Worm (Caenorhabditis elegans) whole organism, L1 larva: Measurements from ENCODE around the gene npp-1.
A peak's percentile ranks its signal among the peaks of the same experiment; 100 is the strongest.
"Not testable (repeated sequence)": the region's sequence is repeated elsewhere in the genome, so short reads cannot be mapped to it uniquely, and the experiment has no call there.

ENCODE experiments used
- C16A3.4 ChIP-seq: fragments of 150-350 bp; optimal IDR thresholded peaks from 2 replicates; lab custom pipeline; 2014; ENCODE audit warnings: missing biosample characterization, missing genetic modification characterization
- F16B12.6 ChIP-seq: fragments of 150-350 bp; optimal IDR thresholded peaks from 2 replicates; lab custom pipeline; 2014; ENCODE audit warnings: missing biosample characterization, missing genetic modification characterization
- Y116A8C.19 ChIP-seq: sonication (generic microtip); optimal IDR thresholded peaks from 2 replicates; lab custom pipeline; 2016; ENCODE audit warnings: missing compliant biosample characterization, missing genetic modification characterization, borderline replicate concordance
- aha-1 ChIP-seq: fragments of 150-350 bp; optimal IDR thresholded peaks from 2 replicates; lab custom pipeline; 2014; ENCODE audit warnings: missing biosample characterization, missing genetic modification characterization
- ama-1 ChIP-seq: fragments of 150-350 bp; optimal IDR thresholded peaks from 2 replicates; lab custom pipeline; 2014
- blmp-1 ChIP-seq: fragments of 150-350 bp; optimal IDR thresholded peaks from 2 replicates; lab custom pipeline; 2014; ENCODE audit warnings: missing biosample characterization, missing genetic modification characterization
- ceh-8 ChIP-seq: fragments of 200-800 bp; sonication (Bioruptor generic); optimal IDR thresholded peaks from 2 replicates; lab custom pipeline; 2018; ENCODE audit warnings: mild to moderate bottlenecking, missing genetic modification characterization, moderate library complexity, missing compliant biosample characterization
- ceh-88 ChIP-seq: fragments of 200-800 bp; sonication (Bioruptor generic); IDR thresholded peaks from 2 replicates; pipeline ENCODE4 v1.3.6; 2022; ENCODE audit warnings: missing genetic modification characterization, missing compliant biosample characterization
- ces-1 ChIP-seq: fragments of 150-350 bp; optimal IDR thresholded peaks from 2 replicates; lab custom pipeline; 2014; ENCODE audit warnings: missing biosample characterization, missing genetic modification reagents, missing genetic modification characterization
- dpl-1 ChIP-seq, 3 experiments: fragments of 150-350 bp in 2 of 3; sonication (generic microtip) in 1 of 3; optimal IDR thresholded peaks; 2 replicates each; lab custom pipeline; 2014 to 2017; ENCODE audit warnings: missing biosample characterization in 3 of 3, missing genetic modification characterization in 3 of 3, missing genetic modification reagents in 3 of 3
- dsc-1 ChIP-seq: sonication (generic microtip); optimal IDR thresholded peaks from 2 replicates; lab custom pipeline; 2016; ENCODE audit warnings: mild to moderate bottlenecking, missing genetic modification characterization, missing compliant biosample characterization
- efl-1 ChIP-seq, 4 experiments: fragments of 150-350 bp; optimal IDR thresholded peaks in 3 of 4; peaks in 1 of 4; 1 replicate in 1 of 4; 2 replicates in 3 of 4; lab custom pipeline; 2014; ENCODE audit warnings: missing biosample characterization in 2 of 4, missing genetic modification characterization in 2 of 4, missing genetic modification reagents in 2 of 4
- egl-27 ChIP-seq, 2 experiments: fragments of 150-350 bp in 1 of 2; sonication (generic microtip); optimal IDR thresholded peaks; 3 replicates each; lab custom pipeline; 2017 to 2018; ENCODE audit warnings: missing biosample characterization in 2 of 2, missing genetic modification characterization in 2 of 2, missing genetic modification reagents in 2 of 2
- fkh-10 ChIP-seq: sonication (generic microtip); optimal IDR thresholded peaks from 2 replicates; lab custom pipeline; 2017; ENCODE audit warnings: missing biosample characterization, missing genetic modification reagents, missing genetic modification characterization
- fkh-4 ChIP-seq: sonication (generic microtip); optimal IDR thresholded peaks from 2 replicates; lab custom pipeline; 2016; ENCODE audit warnings: missing compliant biosample characterization, missing genetic modification characterization, borderline replicate concordance
- fkh-8 ChIP-seq: sonication (generic microtip); optimal IDR thresholded peaks from 2 replicates; lab custom pipeline; 2016; ENCODE audit warnings: mild to moderate bottlenecking, missing genetic modification characterization, missing compliant biosample characterization
- hlh-4 ChIP-seq: sonication (generic microtip); optimal IDR thresholded peaks from 2 replicates; lab custom pipeline; 2016; ENCODE audit warnings: mild to moderate bottlenecking, missing genetic modification characterization, missing compliant biosample characterization
- irx-1 ChIP-seq: sonication (generic microtip); optimal IDR thresholded peaks from 2 replicates; lab custom pipeline; 2016; ENCODE audit warnings: missing genetic modification characterization, missing compliant biosample characterization
- isw-1 ChIP-seq: fragments of 200-800 bp; sonication (Bioruptor generic); IDR thresholded peaks from 2 replicates; pipeline ENCODE4 v1.3.6; 2022; ENCODE audit warnings: missing genetic modification characterization, missing compliant biosample characterization
- jun-1 ChIP-seq: fragments of 150-350 bp; optimal IDR thresholded peaks from 2 replicates; lab custom pipeline; 2014; ENCODE audit warnings: missing biosample characterization, missing genetic modification reagents, missing genetic modification characterization
- lin-13 ChIP-seq: fragments of 150-350 bp; optimal IDR thresholded peaks from 2 replicates; lab custom pipeline; 2014; ENCODE audit warnings: missing biosample characterization, missing genetic modification reagents, missing genetic modification characterization
- lin-14 ChIP-seq: fragments of 200-800 bp; sonication (Bioruptor generic); optimal IDR thresholded peaks from 2 replicates; lab custom pipeline; 2018; ENCODE audit warnings: mild to moderate bottlenecking, missing genetic modification characterization, moderate library complexity, missing compliant biosample characterization
- lin-15B ChIP-seq: fragments of 150-350 bp; sonication (generic microtip); optimal IDR thresholded peaks from 3 replicates; lab custom pipeline; 2014; ENCODE audit warnings: missing biosample characterization, missing genetic modification characterization
- lin-35 ChIP-seq, 2 experiments: fragments of 150-350 bp; optimal IDR thresholded peaks; 2 replicates each; lab custom pipeline; 2014; ENCODE audit warnings: missing biosample characterization in 2 of 2, missing genetic modification characterization in 2 of 2, missing genetic modification reagents in 2 of 2
- lin-39 ChIP-seq: fragments of 150-350 bp; optimal IDR thresholded peaks from 2 replicates; lab custom pipeline; 2014; ENCODE audit warnings: missing biosample characterization, missing genetic modification reagents, missing genetic modification characterization
- mab-9 ChIP-seq: fragments of 200-800 bp; sonication (Bioruptor generic); IDR thresholded peaks from 2 replicates; pipeline ENCODE4 v1.3.6; 2022; ENCODE audit warnings: missing genetic modification reagents, missing genetic modification characterization, missing compliant biosample characterization
- mef-2 ChIP-seq: fragments of 150-350 bp; optimal IDR thresholded peaks from 2 replicates; lab custom pipeline; 2014; ENCODE audit warnings: missing biosample characterization, missing genetic modification characterization
- nhr-11 ChIP-seq: fragments of 150-350 bp; optimal IDR thresholded peaks from 2 replicates; lab custom pipeline; 2014; ENCODE audit warnings: missing biosample characterization, missing genetic modification characterization
- nhr-12 ChIP-seq: sonication (generic microtip); optimal IDR thresholded peaks from 2 replicates; lab custom pipeline; 2017; ENCODE audit warnings: missing biosample characterization, missing genetic modification characterization
- nhr-19 ChIP-seq: fragments of 200-800 bp; sonication (Bioruptor generic); conservative IDR thresholded peaks from 2 replicates; pipeline ENCODE4 v1.3.6; 2022; ENCODE audit warnings: missing genetic modification characterization, missing compliant biosample characterization
- nhr-20 ChIP-seq: sonication (generic microtip); optimal IDR thresholded peaks from 2 replicates; lab custom pipeline; 2016; ENCODE audit warnings: mild to moderate bottlenecking, missing genetic modification characterization, missing compliant biosample characterization
- nhr-77 ChIP-seq: fragments of 150-350 bp; optimal IDR thresholded peaks from 2 replicates; lab custom pipeline; 2014; ENCODE audit warnings: missing biosample characterization, missing genetic modification characterization
- nhr-84 ChIP-seq: sonication (generic microtip); optimal IDR thresholded peaks from 2 replicates; lab custom pipeline; 2017; ENCODE audit warnings: missing biosample characterization, missing genetic modification characterization
- nhr-90 ChIP-seq: sonication (generic microtip); optimal IDR thresholded peaks from 2 replicates; lab custom pipeline; 2016; ENCODE audit warnings: mild to moderate bottlenecking, missing genetic modification characterization, missing compliant biosample characterization; ENCODE audit not compliant: poor library complexity
- pag-3 ChIP-seq: sonication (generic microtip); optimal IDR thresholded peaks from 2 replicates; lab custom pipeline; 2017; ENCODE audit warnings: missing genetic modification characterization, mild to moderate bottlenecking, missing compliant biosample characterization, antibody characterized with exemption, borderline replicate concordance; ENCODE audit not compliant: insufficient read depth
- pax-3 ChIP-seq: fragments of 200-800 bp; sonication (Bioruptor generic); optimal IDR thresholded peaks from 2 replicates; lab custom pipeline; 2018; ENCODE audit warnings: mild to moderate bottlenecking, missing genetic modification characterization, moderate library complexity, missing compliant biosample characterization
- snu-23 ChIP-seq: sonication (generic microtip); optimal IDR thresholded peaks from 2 replicates; lab custom pipeline; 2016; ENCODE audit warnings: missing genetic modification characterization, missing compliant biosample characterization
- sptf-1 ChIP-seq: fragments of 150-350 bp; optimal IDR thresholded peaks from 2 replicates; lab custom pipeline; 2014; ENCODE audit warnings: missing biosample characterization, missing genetic modification characterization
- swsn-7 ChIP-seq: sonication (generic microtip); optimal IDR thresholded peaks from 2 replicates; lab custom pipeline; 2016; ENCODE audit warnings: missing genetic modification characterization, missing compliant biosample characterization
- tbx-2 ChIP-seq: sonication (generic microtip); optimal IDR thresholded peaks from 2 replicates; lab custom pipeline; 2016; ENCODE audit warnings: missing genetic modification characterization, missing compliant biosample characterization
- tlp-1 ChIP-seq: fragments of 150-350 bp; optimal IDR thresholded peaks from 2 replicates; lab custom pipeline; 2014; ENCODE audit warnings: missing biosample characterization, missing genetic modification characterization
- unc-130 ChIP-seq: fragments of 150-350 bp; optimal IDR thresholded peaks from 2 replicates; lab custom pipeline; 2017; ENCODE audit warnings: missing biosample characterization, missing genetic modification characterization, inconsistent platforms
- unc-62 ChIP-seq: fragments of 150-350 bp; optimal IDR thresholded peaks from 2 replicates; lab custom pipeline; 2014; ENCODE audit warnings: missing biosample characterization, missing genetic modification reagents, missing genetic modification characterization
- unc-86 ChIP-seq: sonication (generic microtip); optimal IDR thresholded peaks from 2 replicates; lab custom pipeline; 2016; ENCODE audit warnings: missing genetic modification characterization, missing compliant biosample characterization
- vab-15 ChIP-seq: sonication (generic microtip); optimal IDR thresholded peaks from 2 replicates; lab custom pipeline; 2017; ENCODE audit warnings: missing genotype, mild to moderate bottlenecking, missing genetic modification characterization, missing compliant biosample characterization
- zag-1 ChIP-seq: fragments of 150-350 bp; optimal IDR thresholded peaks from 2 replicates; lab custom pipeline; 2014; ENCODE audit warnings: missing biosample characterization, missing genetic modification characterization
- ztf-11 ChIP-seq, 2 experiments: sonication (generic microtip); optimal IDR thresholded peaks; 2 replicates each; lab custom pipeline; 2016 to 2017; ENCODE audit warnings: missing genetic modification characterization in 2 of 2, missing biosample characterization in 1 of 2, missing compliant biosample characterization in 1 of 2

Gene npp-1

DNA sequence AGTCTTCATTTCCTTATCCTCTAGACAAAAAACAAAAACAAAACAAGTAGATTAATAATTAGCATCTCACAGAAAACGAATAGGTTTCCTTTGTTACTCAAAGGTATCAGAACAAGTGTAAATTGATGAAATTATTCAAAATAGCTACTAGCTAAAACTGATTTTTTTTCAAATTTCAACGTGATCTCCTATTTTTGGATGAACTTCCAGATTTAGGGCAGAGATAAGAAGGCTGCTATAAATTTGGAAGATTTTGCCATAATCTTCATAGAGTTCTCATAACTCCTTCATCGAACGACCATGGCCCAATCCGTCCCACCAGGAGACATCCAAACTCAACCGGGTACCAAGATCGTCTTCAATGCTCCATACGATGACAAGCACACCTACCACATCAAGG, 36.0 kb downstream of the npp-1 start, which contains the start of gene msp-77:
msp-77 (plus strand) TSS at position 301 of the 400 bp plus-strand sequence.
- TF ChIP-seq ceh-8 (GFP tag; lab: Kevin White, UChicago); swsn-7 (tag; lab: Kevin White, UChicago); dsc-1: not testable (repeated sequence)
- TF ChIP-seq, all 84 proteins: peak for 0; not testable (repeated sequence) for 84

DNA sequence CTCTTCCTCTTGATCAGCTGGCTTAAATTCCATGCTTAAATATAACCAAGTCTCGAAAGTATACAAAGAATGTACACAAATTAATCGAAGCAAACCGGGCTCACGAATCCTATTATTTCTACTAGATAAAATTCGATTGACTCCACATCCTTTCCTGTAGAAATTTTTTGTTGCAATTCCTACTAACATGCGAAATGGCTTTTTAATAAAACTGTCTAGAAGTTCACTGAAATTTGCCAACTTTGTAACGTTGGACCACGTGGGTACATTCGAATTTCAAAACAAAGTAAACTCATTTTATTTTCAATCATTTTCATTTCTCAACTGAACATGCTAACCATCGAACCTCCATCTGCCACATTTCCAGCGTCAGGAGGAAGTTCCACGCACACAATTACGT, 36.8 kb downstream of the npp-1 start, which contains the start of gene ssp-32:
ssp-32 (plus strand) TSS at position 301 of the 400 bp plus-strand sequence.
- TF ChIP-seq nhr-12, result no peak
- TF ChIP-seq mab-9 (GFP tag; lab: Robert Waterston, UW), result no peak
- TF ChIP-seq Y116A8C.19 (tag; lab: Kevin White, UChicago), result no peak
- TF ChIP-seq C16A3.4, result no peak
- no peak for TF ChIP-seq vab-15 (tag; lab: Kevin White, UChicago)
- no peak for TF ChIP-seq lin-35 (GFP tag; optimal IDR thresholded peaks at IDR 0.05; lab: Kevin White, UChicago)
- no peak for TF ChIP-seq fkh-10 (GFP tag; lab: Kevin White, UChicago)
- no peak for TF ChIP-seq hlh-4
- TF ChIP-seq F16B12.6, result no peak
- TF ChIP-seq blmp-1, result no peak
- no peak for TF ChIP-seq pax-3 (tag; lab: Kevin White, UChicago)
- no peak for TF ChIP-seq nhr-77 (tag; lab: Kevin White, UChicago)
- no peak for TF ChIP-seq tlp-1 (tag; lab: Kevin White, UChicago)
- TF ChIP-seq ces-1, result no peak

DNA sequence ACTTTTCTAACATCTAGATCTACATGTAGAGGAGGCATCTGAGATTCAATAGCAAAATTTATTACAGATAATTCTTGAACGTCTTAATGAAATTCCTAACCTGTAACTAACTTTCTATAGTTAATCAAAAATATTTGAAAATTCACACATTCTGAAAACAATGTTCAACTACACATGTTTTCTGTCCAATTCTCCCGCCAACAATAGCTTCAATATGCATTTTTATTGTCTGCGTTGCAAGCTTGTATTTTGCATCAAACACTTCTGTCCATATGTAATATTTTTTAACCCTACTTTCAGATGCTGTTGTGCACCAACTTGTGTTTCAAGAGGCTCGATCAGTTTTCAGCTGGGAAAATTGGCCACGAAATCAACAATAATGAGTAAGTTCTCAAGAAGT, 40.4 kb downstream of the npp-1 start, which contains the start of gene tbc-3:
tbc-3 (plus strand) TSS at position 301 of the 400 bp plus-strand sequence.
- TF ChIP-seq unc-86 (tag; lab: Kevin White, UChicago) (no peak), efl-1 (optimal IDR thresholded peaks at IDR 0.05; lab: Kevin White, UChicago) (no peak), efl-1 (GFP tag; optimal IDR thresholded peaks at IDR 0.05 in 1 of 2; lab: Kevin White, UChicago) (peak in 1 of 2 experiments; percentile 21), unc-130 (tag; lab: Kevin White, UChicago) (no peak), ama-1 (lab: Kevin White, UChicago) (no peak), zag-1 (tag; lab: Kevin White, UChicago) (no peak), ceh-88 (GFP tag; lab: Robert Waterston, UW) (no peak), nhr-20 (tag; lab: Kevin White, UChicago) (no peak)

DNA sequence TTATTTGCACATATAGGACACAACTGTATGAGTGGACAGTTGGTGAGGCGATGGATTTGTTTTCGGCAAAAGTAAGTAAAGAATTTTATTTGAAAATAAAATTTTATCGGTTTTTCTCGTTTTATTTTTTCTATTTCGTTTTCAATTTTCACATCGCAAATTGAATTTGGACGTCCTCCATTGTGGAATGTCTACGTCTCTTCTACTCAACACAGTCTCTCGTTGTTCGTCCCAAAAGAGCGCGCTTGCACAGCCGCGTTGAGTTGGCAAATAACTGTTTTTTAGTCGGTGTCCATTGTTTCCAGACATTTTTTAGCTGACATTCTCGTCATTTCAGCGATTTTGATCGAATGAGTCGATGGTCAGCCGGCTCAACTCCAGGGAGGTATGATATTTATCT, 40.9 kb downstream of the npp-1 start:
- TF ChIP-seq tbx-2 (tag; lab: Kevin White, UChicago) (no peak), lin-13 (GFP tag; lab: Kevin White, UChicago) (no peak), lin-15B (tag; lab: Kevin White, UChicago) (no peak), aha-1 (tag; lab: Kevin White, UChicago) (no peak), pax-3 (tag; lab: Kevin White, UChicago) (no peak), nhr-84 (tag; lab: Kevin White, UChicago) (no peak), snu-23 (GFP tag; lab: Kevin White, UChicago) (no peak), blmp-1 (no peak), irx-1 (tag; lab: Kevin White, UChicago) (no peak), lin-39 (tag; lab: Kevin White, UChicago) (no peak), nhr-90 (tag; lab: Kevin White, UChicago) (no peak), lin-35 (GFP tag; optimal IDR thresholded peaks at IDR 0.05; lab: Kevin White, UChicago) (peak; percentile 10 to 66), dpl-1 (GFP tag; optimal IDR thresholded peaks at IDR 0.05; lab: Kevin White, UChicago) (peak; percentile 13 to 42 (median 31)), ztf-11 (tag; optimal IDR thresholded peaks at IDR 0.05; lab: Kevin White, UChicago) (no peak), jun-1 (tag; lab: Kevin White, UChicago) (no peak), mef-2 (tag; lab: Kevin White, UChicago) (no peak), sptf-1 (tag; lab: Kevin White, UChicago) (no peak), vab-15 (tag; lab: Kevin White, UChicago) (no peak), mab-9 (GFP tag; lab: Robert Waterston, UW) (no peak), ceh-88 (GFP tag; lab: Robert Waterston, UW) (no peak), fkh-4 (tag; lab: Kevin White, UChicago) (no peak), fkh-8 (tag; lab: Kevin White, UChicago) (no peak), pag-3 (tag; lab: Kevin White, UChicago) (no peak), lin-14 (GFP tag; lab: Kevin White, UChicago) (peak; percentile 62), isw-1 (GFP tag; lab: Robert Waterston, UW) (no peak), unc-62 (GFP tag; lab: Kevin White, UChicago) (no peak), C16A3.4 (no peak), unc-86 (tag; lab: Kevin White, UChicago) (no peak), nhr-11 (tag; lab: Kevin White, UChicago) (no peak), nhr-19 (GFP tag; lab: Robert Waterston, UW) (no peak), egl-27 (tag; optimal IDR thresholded peaks at IDR 0.05; lab: Kevin White, UChicago) (no peak)
